Fruit fly (Drosophila melanogaster) whole organism, wandering third instar larva: ENCODE data around the gene sqz.

Source experiments
- Jra ChIP-seq: sonication (Bioruptor generic); optimal IDR thresholded peaks from 2 replicates; lab custom pipeline; 2016; ENCODE audit warnings: missing biosample characterization, missing genetic modification characterization
- Myc ChIP-seq: fragments of >200 bp; optimal IDR thresholded peaks from 2 replicates; lab custom pipeline; 2017
- Sp1 ChIP-seq: fragments of 200-800 bp; sonication (Bioruptor generic); optimal IDR thresholded peaks from 3 replicates; lab custom pipeline; 2019; ENCODE audit warnings: missing biosample characterization, mild to moderate bottlenecking, missing genetic modification characterization, moderate library complexity
- dmrt93B ChIP-seq: fragments of 200-800 bp; sonication (Bioruptor generic); optimal IDR thresholded peaks from 2 replicates; lab custom pipeline; 2018; ENCODE audit warnings: missing biosample characterization, mild to moderate bottlenecking, missing genetic modification characterization
- fru ChIP-seq: fragments of 200-800 bp; sonication (Bioruptor generic); optimal IDR thresholded peaks from 3 replicates; lab custom pipeline; 2016; ENCODE audit warnings: missing biosample characterization, mild to moderate bottlenecking, missing genetic modification characterization

DNA sequence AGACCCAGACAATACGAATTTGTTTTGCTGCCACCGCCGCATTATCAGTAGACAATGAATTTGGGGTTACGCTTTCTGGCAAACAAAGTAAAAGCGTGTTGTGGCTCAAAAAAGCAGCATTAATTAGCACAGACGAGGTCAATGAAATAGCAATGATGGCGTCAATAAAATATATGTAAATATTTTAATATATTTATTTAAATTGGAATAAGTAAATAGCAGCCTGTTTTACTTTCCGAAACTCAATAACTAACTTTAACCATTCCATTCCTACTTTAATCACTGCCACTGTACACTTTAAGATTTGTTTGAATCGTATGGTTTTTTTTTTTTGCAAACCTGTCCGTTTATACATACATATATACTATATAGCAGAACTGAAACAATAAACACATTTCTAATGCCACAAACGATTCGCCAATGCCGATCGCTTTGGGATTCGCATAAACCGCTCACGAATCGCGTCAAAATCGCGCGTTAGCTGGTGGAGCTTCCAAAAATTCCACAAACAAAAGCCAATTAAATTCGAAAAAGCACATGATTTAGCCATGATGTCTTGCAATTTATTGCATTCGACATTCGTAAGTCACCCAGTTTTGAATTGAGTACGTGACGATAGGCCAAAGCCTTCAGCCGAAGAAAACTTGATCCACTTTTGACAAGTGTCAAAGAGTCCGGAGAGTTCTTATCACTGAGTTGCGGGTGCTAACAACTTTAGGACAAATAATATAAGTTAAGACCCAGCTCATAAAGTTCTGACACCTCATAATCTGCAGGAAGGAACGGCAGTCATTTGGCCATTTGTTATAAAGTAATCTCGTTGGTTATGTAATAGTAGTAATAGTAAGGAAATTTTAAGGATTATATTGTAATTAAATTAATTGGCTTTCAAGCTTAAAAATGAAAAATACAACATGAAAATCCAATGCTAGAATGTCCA is 11.9 kb upstream of the sqz start:
- TF ChIP-seq Sp1 (GFP tag; lab: Kevin White, UChicago) (peak; percentile 61), fru (GFP tag; lab: Kevin White, UChicago) (no peak), Myc (lab: Kevin White, UChicago) (peak; percentile 11), Jra (GFP tag; lab: Kevin White, UChicago) (no peak), dmrt93B (GFP tag; lab: Kevin White, UChicago) (no peak)
